Fruit fly (Drosophila melanogaster) Kc167 (cell line): ENCODE results near the gene CG10353.

Experiments used
- Myc ChIP-seq: fragments of >200 bp; optimal IDR thresholded peaks from 2 replicates; lab custom pipeline; 2017; ENCODE audit warnings: missing external identifiers
- Sin3A ChIP-seq: fragments of >200 bp; optimal IDR thresholded peaks from 2 replicates; lab custom pipeline; 2018; ENCODE audit warnings: missing external identifiers
- h ChIP-seq: fragments of >200 bp; optimal IDR thresholded peaks from 3 replicates; lab custom pipeline; 2018; ENCODE audit warnings: missing external identifiers
- insv ChIP-seq: fragments of >200 bp; optimal IDR thresholded peaks from 3 replicates; lab custom pipeline; 2018; ENCODE audit warnings: missing external identifiers
- psq ChIP-seq: fragments of >200 bp; optimal IDR thresholded peaks from 2 replicates; lab custom pipeline; 2017; ENCODE audit warnings: missing external identifiers
- ttk ChIP-seq: sonication (Bioruptor generic); optimal IDR thresholded peaks from 2 replicates; lab custom pipeline; 2017; ENCODE audit warnings: missing external identifiers

dm6 chrX:11854758-11855465 is 32.0 kb downstream of the CG10353 start, which contains the start of the genes CG10347 and ATP7:
- TF ChIP-seq insv (lab: Kevin White, UChicago) (no peak), Sin3A (lab: Kevin White, UChicago) (no peak), ttk (lab: Kevin White, UChicago) (no peak), h (lab: Kevin White, UChicago) (no peak), Myc (no peak), psq (lab: Kevin White, UChicago) (no peak)
